Fruit fly (Drosophila melanogaster) whole organism, pupa: ENCODE results near the gene CG14017.

Experiments
- CG12605 ChIP-seq: fragments of 200-800 bp; sonication (Bioruptor generic); IDR thresholded peaks from 2 replicates; pipeline ENCODE4 v1.3.6; 2022; ENCODE audit warnings: missing biosample characterization, missing genetic modification characterization
- CG14655 ChIP-seq: fragments of 200-800 bp; sonication (Bioruptor generic); optimal IDR thresholded peaks from 3 replicates; lab custom pipeline; 2017; ENCODE audit warnings: mild to moderate bottlenecking, missing biosample characterization, missing genetic modification reagents, missing genetic modification characterization
- CG34367 ChIP-seq: fragments of 200-800 bp; sonication (Bioruptor generic); optimal IDR thresholded peaks from 2 replicates; lab custom pipeline; 2018; ENCODE audit warnings: missing biosample characterization, mild to moderate bottlenecking, missing genetic modification characterization
- CG8159 ChIP-seq: fragments of 200-800 bp; sonication (Bioruptor generic); optimal IDR thresholded peaks from 3 replicates; lab custom pipeline; 2018; ENCODE audit warnings: missing biosample characterization, mild to moderate bottlenecking, missing genetic modification characterization, moderate library complexity
- EcR ChIP-seq: fragments of 200-800 bp; sonication (Bioruptor generic); optimal IDR thresholded peaks from 3 replicates; lab custom pipeline; 2019; ENCODE audit warnings: missing biosample characterization, missing genetic modification characterization, mild to moderate bottlenecking, moderate library complexity, missing genetic modification reagents
- Ets98B ChIP-seq: fragments of 200-800 bp; sonication (Bioruptor generic); IDR thresholded peaks from 2 replicates; pipeline ENCODE4 v1.3.6; 2022; ENCODE audit warnings: missing biosample characterization, missing genetic modification characterization
- Pif1B ChIP-seq: fragments of 200-800 bp; sonication (Bioruptor generic); optimal IDR thresholded peaks from 3 replicates; lab custom pipeline; 2016; ENCODE audit warnings: missing biosample characterization, missing genetic modification characterization
- Snoo ChIP-seq: fragments of 200-800 bp; sonication (Bioruptor generic); optimal IDR thresholded peaks from 3 replicates; lab custom pipeline; 2017; ENCODE audit warnings: missing biosample characterization, mild to moderate bottlenecking, missing genetic modification characterization, inconsistent platforms
- fd96Ca ChIP-seq: fragments of 200-800 bp; sonication (Bioruptor generic); IDR thresholded peaks from 3 replicates; pipeline ENCODE4 v1.3.6; 2022; ENCODE audit warnings: missing biosample characterization, missing genetic modification characterization

DNA sequence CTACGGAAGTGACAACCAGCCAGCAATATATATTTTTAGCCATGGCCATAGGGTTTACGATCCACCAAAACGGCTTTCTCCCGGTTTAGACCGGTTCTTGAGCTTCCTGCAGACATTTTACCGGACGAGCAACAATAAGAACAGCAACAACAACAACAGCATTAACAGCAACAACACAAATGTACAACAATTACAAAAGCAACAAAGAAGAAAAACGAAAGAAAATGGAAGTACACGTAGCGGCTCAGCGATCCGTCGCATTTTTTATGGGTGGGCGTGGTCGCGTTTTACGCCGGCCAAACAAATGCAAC lies 7.5 kb upstream of the CG14017 start:
- TF ChIP-seq Ets98B (no peak), Pif1B (GFP tag; lab: Kevin White, UChicago) (no peak), Snoo (tag; lab: Kevin White, UChicago) (no peak), CG8159 (no peak), CG34367 (tag; lab: Kevin White, UChicago) (no peak), fd96Ca (GFP tag; lab: Robert Waterston, UW) (no peak; the same call in 2 of the 3 replicates), CG14655 (GFP tag; lab: Kevin White, UChicago) (no peak), EcR (GFP tag; lab: Kevin White, UChicago) (no peak), CG12605 (GFP tag; lab: Robert Waterston, UW) (no peak)
